Worm (Caenorhabditis elegans) whole organism, L4 larva: Measurements from ENCODE around the gene M199.7.
"Not testable (repeated sequence)": the region's sequence is repeated elsewhere in the genome, so short reads cannot be mapped to it uniquely, and the experiment has no call there.

Experiments
- F10B5.3 ChIP-seq: sonication (generic microtip); optimal IDR thresholded peaks from 2 replicates; lab custom pipeline; 2016; ENCODE audit warnings: mild to moderate bottlenecking, missing genetic modification characterization, missing compliant biosample characterization
- F37D6.2 ChIP-seq: sonication (generic microtip); optimal IDR thresholded peaks from 2 replicates; lab custom pipeline; 2016; ENCODE audit warnings: mild to moderate bottlenecking, missing genetic modification characterization, missing compliant biosample characterization
- T26A8.4 ChIP-seq: fragments of 200-800 bp; sonication (Bioruptor generic); IDR thresholded peaks from 2 replicates; pipeline ENCODE4 v1.3.6; 2022; ENCODE audit warnings: missing genetic modification characterization, missing compliant biosample characterization
- Y75B8A.6 ChIP-seq: fragments of 200-800 bp; sonication (Bioruptor generic); IDR thresholded peaks from 2 replicates; pipeline ENCODE4 v1.3.6; 2022; ENCODE audit warnings: missing genetic modification reagents, missing genetic modification characterization, missing compliant biosample characterization
- aha-1 ChIP-seq: fragments of 150-350 bp; peaks from one replicate; lab custom pipeline; 2014; ENCODE audit warnings: missing biosample characterization, missing genetic modification characterization
- arid-1 ChIP-seq: fragments of 200-800 bp; sonication (Bioruptor generic); conservative IDR thresholded peaks from 2 replicates; pipeline ENCODE4 v1.3.6; 2022; ENCODE audit warnings: missing genetic modification reagents, missing genetic modification characterization, missing compliant biosample characterization
- attf-4 ChIP-seq: sonication (generic microtip); optimal IDR thresholded peaks from 3 replicates; lab custom pipeline; 2017; ENCODE audit warnings: missing biosample characterization, missing genetic modification characterization
- ceh-32 ChIP-seq: sonication (generic microtip); optimal IDR thresholded peaks from 2 replicates; lab custom pipeline; 2016; ENCODE audit warnings: mild to moderate bottlenecking, missing genetic modification characterization, missing compliant biosample characterization; ENCODE audit not compliant: poor library complexity
- ctbp-1 ChIP-seq: fragments of 200-800 bp; sonication (Bioruptor generic); IDR thresholded peaks from 2 replicates; pipeline ENCODE4 v1.3.6; 2022; ENCODE audit warnings: missing genetic modification reagents, missing genetic modification characterization, missing compliant biosample characterization
- dmd-6 ChIP-seq: fragments of 200-800 bp; sonication (Bioruptor generic); IDR thresholded peaks from 2 replicates; pipeline ENCODE4 v1.3.6; 2022; ENCODE audit warnings: missing genetic modification reagents, missing genetic modification characterization, missing compliant biosample characterization
- dmd-8 ChIP-seq: fragments of 200-800 bp; sonication (Bioruptor generic); IDR thresholded peaks from 2 replicates; pipeline ENCODE4 v1.3.6; 2022; ENCODE audit warnings: missing genetic modification characterization, missing compliant biosample characterization
- duxl-1 ChIP-seq: sonication (generic microtip); optimal IDR thresholded peaks from 2 replicates; lab custom pipeline; 2016; ENCODE audit warnings: mild to moderate bottlenecking, missing genetic modification characterization, moderate library complexity, missing compliant biosample characterization; ENCODE audit not compliant: poor library complexity
- dve-1 ChIP-seq: sonication (generic microtip); optimal IDR thresholded peaks from 2 replicates; lab custom pipeline; 2017; ENCODE audit warnings: antibody characterized with exemption, mild to moderate bottlenecking, missing genetic modification characterization, missing compliant biosample characterization; ENCODE audit not compliant: insufficient read depth
- egl-27 ChIP-seq: sonication (generic microtip); optimal IDR thresholded peaks from 3 replicates; lab custom pipeline; 2017; ENCODE audit warnings: missing biosample characterization, missing genetic modification reagents, missing genetic modification characterization
- hmg-1.1 ChIP-seq: fragments of 200-800 bp; sonication (Bioruptor generic); IDR thresholded peaks from 2 replicates; pipeline ENCODE4 v1.3.6; 2022; ENCODE audit warnings: missing genetic modification reagents, missing genetic modification characterization, missing compliant biosample characterization
- lin-1 ChIP-seq: fragments of 200-800 bp; sonication (Bioruptor generic); IDR thresholded peaks from 2 replicates; pipeline ENCODE4 v1.3.6; 2022; ENCODE audit warnings: missing genetic modification reagents, missing genetic modification characterization, missing compliant biosample characterization
- lin-13 ChIP-seq: fragments of 150-350 bp; optimal IDR thresholded peaks from 2 replicates; lab custom pipeline; 2014; ENCODE audit warnings: missing biosample characterization, missing genetic modification reagents, missing genetic modification characterization
- lin-29 ChIP-seq: fragments of 200-800 bp; sonication (Bioruptor generic); IDR thresholded peaks from 2 replicates; pipeline ENCODE4 v1.3.6; 2022; ENCODE audit warnings: missing genetic modification reagents, missing genetic modification characterization, missing compliant biosample characterization
- mxl-2 ChIP-seq: fragments of 200-800 bp; sonication (Bioruptor generic); conservative IDR thresholded peaks from 2 replicates; pipeline ENCODE4 v1.3.6; 2022; ENCODE audit warnings: missing genetic modification reagents, missing genetic modification characterization, missing compliant biosample characterization
- nhr-10 ChIP-seq: fragments of 150-350 bp; optimal IDR thresholded peaks from 2 replicates; lab custom pipeline; 2014; ENCODE audit warnings: missing biosample characterization, missing genetic modification characterization
- nhr-102 ChIP-seq: sonication (generic microtip); optimal IDR thresholded peaks from 2 replicates; lab custom pipeline; 2016; ENCODE audit warnings: mild to moderate bottlenecking, missing genetic modification characterization, moderate library complexity, missing compliant biosample characterization
- nhr-28 ChIP-seq: fragments of 150-350 bp; optimal IDR thresholded peaks from 2 replicates; lab custom pipeline; 2014; ENCODE audit warnings: missing biosample characterization, missing genetic modification characterization
- nhr-41 ChIP-seq: fragments of 200-800 bp; sonication (Bioruptor generic); IDR thresholded peaks from 2 replicates; pipeline ENCODE4 v1.3.6; 2022; ENCODE audit warnings: missing genetic modification reagents, missing genetic modification characterization, missing compliant biosample characterization
- nhr-48 ChIP-seq: sonication (generic microtip); optimal IDR thresholded peaks from 2 replicates; lab custom pipeline; 2016; ENCODE audit warnings: mild to moderate bottlenecking, missing genetic modification characterization, missing compliant biosample characterization
- nhr-6 ChIP-seq: fragments of 150-350 bp; optimal IDR thresholded peaks from 2 replicates; lab custom pipeline; 2014; ENCODE audit warnings: missing biosample characterization, missing genetic modification characterization
- nhr-77 ChIP-seq: fragments of 150-350 bp; optimal IDR thresholded peaks from 2 replicates; lab custom pipeline; 2014; ENCODE audit warnings: missing biosample characterization, missing genetic modification characterization
- saeg-2 ChIP-seq: fragments of 200-800 bp; sonication (Bioruptor generic); IDR thresholded peaks from 2 replicates; pipeline ENCODE4 v1.3.6; 2022; ENCODE audit warnings: missing genetic modification reagents, missing genetic modification characterization, missing compliant biosample characterization
- sdz-12 ChIP-seq: fragments of 200-800 bp; sonication (Bioruptor generic); optimal IDR thresholded peaks from 2 replicates; lab custom pipeline; 2018; ENCODE audit warnings: mild to moderate bottlenecking, missing genetic modification characterization, missing compliant biosample characterization
- set-16 ChIP-seq: fragments of 200-800 bp; sonication (Bioruptor generic); IDR thresholded peaks from 2 replicates; pipeline ENCODE4 v1.3.6; 2022; ENCODE audit warnings: missing genetic modification reagents, missing genetic modification characterization, missing compliant biosample characterization
- snpc-1.2 ChIP-seq: fragments of 200-800 bp; sonication (Bioruptor generic); IDR thresholded peaks from 2 replicates; pipeline ENCODE4 v1.3.6; 2022; ENCODE audit warnings: missing genetic modification reagents, missing genetic modification characterization, missing compliant biosample characterization
- tag-97 ChIP-seq: fragments of 200-800 bp; sonication (Bioruptor generic); IDR thresholded peaks from 2 replicates; pipeline ENCODE4 v1.3.6; 2022; ENCODE audit warnings: missing genetic modification characterization, missing compliant biosample characterization
- unc-130 ChIP-seq: sonication (generic microtip); optimal IDR thresholded peaks from 2 replicates; lab custom pipeline; 2016; ENCODE audit warnings: missing genetic modification reagents, missing genetic modification characterization, missing compliant biosample characterization
- unc-62 ChIP-seq, 3 experiments: fragments of 150-350 bp in 1 of 3; sonication (generic microtip); optimal IDR thresholded peaks in 2 of 3; peaks in 1 of 3; 1 replicate in 1 of 3; 2 replicates in 2 of 3; lab custom pipeline; 2014 to 2017; ENCODE audit warnings: missing biosample characterization in 3 of 3, missing genetic modification characterization in 3 of 3, missing genetic modification reagents in 3 of 3, missing genotype in 1 of 3
- zag-1 ChIP-seq: fragments of 150-350 bp; optimal IDR thresholded peaks from 2 replicates; lab custom pipeline; 2014; ENCODE audit warnings: missing biosample characterization, missing genetic modification characterization
- zip-2 ChIP-seq: fragments of 150-350 bp; optimal IDR thresholded peaks from 2 replicates; lab custom pipeline; 2014; ENCODE audit warnings: missing biosample characterization, missing genetic modification characterization

M199.7 gene

ce11 chrIV:15133899-15134298 is 10.9 kb downstream of the M199.7 start, which contains the start of gene M199.8:
Gene M199.8, minus strand, starts transcription at chrIV:15133999.
- not testable (repeated sequence) for TF ChIP-seq lin-29 (GFP tag; lab: Robert Waterston, UW); nhr-6 (tag; lab: Kevin White, UChicago); nhr-41 (GFP tag; lab: Robert Waterston, UW)

DNA sequence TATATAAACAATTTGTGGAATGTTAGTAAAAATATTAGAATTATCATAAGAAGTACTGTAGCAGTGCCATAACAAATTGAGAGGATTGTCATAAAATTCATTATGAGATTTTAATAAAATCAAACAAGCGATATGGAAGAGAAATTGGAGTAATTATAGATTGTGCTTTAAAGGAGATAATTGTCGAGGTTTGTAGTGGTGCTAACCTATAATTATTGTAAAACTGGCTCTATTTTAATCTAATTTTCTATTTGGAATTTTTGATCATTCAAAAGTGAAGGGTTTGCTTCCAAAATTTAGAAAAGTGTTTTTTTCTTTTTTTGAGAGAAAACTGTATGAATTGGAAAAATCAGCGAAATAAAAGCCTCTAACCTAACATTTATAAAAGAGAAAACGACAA is 17.9 kb downstream of the M199.7 start, which contains the start of gene srg-51:
Gene srg-51 (minus strand): TSS at position 101 of the 400 bp plus-strand sequence.
- no peak for TF ChIP-seq Y75B8A.6 (GFP tag; lab: Robert Waterston, UW)
- TF ChIP-seq aha-1, result peak; percentile 26
- TF ChIP-seq zag-1 (tag; lab: Kevin White, UChicago), result no peak

ce11 chrIV:15147104-15147503 is 24.1 kb downstream of the M199.7 start, which contains the start of gene str-78:
Gene str-78, minus strand, starts transcription at chrIV:15147204.
- TF ChIP-seq lin-1 (GFP tag; lab: Robert Waterston, UW) (no peak), unc-62 (GFP tag; optimal IDR thresholded peaks at IDR 0.05 in 1 of 2; lab: Kevin White, UChicago) (no peak), unc-62 (tag; optimal IDR thresholded peaks at IDR 0.05; lab: Kevin White, UChicago) (no peak), egl-27 (tag; lab: Kevin White, UChicago) (no peak), ceh-32 (no peak), attf-4 (no peak), F37D6.2 (tag; lab: Kevin White, UChicago) (no peak), nhr-10 (tag; lab: Kevin White, UChicago) (no peak), nhr-28 (no peak), nhr-77 (tag; lab: Kevin White, UChicago) (no peak), hmg-1.1 (GFP tag; lab: Robert Waterston, UW) (no peak), ctbp-1 (GFP tag; lab: Robert Waterston, UW) (no peak), nhr-48 (tag; lab: Kevin White, UChicago) (no peak), T26A8.4 (GFP tag; lab: Robert Waterston, UW) (no peak), sdz-12 (GFP tag; lab: Kevin White, UChicago) (no peak), duxl-1 (tag; lab: Kevin White, UChicago) (no peak), unc-130 (GFP tag; lab: Kevin White, UChicago) (no peak), dmd-8 (GFP tag; lab: Robert Waterston, UW) (no peak), F10B5.3 (tag; lab: Kevin White, UChicago) (no peak), saeg-2 (GFP tag; lab: Robert Waterston, UW) (no peak), mxl-2 (no peak)

DNA sequence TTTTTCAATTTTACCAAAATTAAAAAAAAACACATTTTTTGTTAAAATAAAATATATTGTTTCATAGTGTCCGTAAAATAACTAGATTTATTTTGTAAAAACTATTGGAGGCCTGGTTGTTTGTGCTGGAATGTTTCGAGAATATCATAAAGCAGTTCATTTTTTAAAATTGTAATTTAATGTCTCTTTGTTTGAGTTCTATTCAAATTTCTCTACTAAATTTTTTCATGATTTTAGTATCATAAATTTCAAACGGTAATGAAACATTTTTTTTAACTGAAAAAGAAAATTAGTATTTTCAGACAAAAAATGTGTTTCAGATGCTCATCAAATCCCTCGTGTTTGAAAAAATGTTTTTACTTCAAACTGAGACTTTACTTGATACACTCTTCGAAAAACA is 42.6 kb downstream of the M199.7 start:
- TF ChIP-seq dve-1 (no peak), snpc-1.2 (GFP tag; lab: Robert Waterston, UW) (peak; percentile 58; the same call in 1 of the 2 replicates), set-16 (GFP tag; lab: Robert Waterston, UW) (no peak), dmd-6 (GFP tag; lab: Robert Waterston, UW) (no peak), zip-2 (no peak), arid-1 (GFP tag; lab: Robert Waterston, UW) (no peak), lin-13 (GFP tag; lab: Kevin White, UChicago) (no peak), tag-97 (no peak)
- TF ChIP-seq, all 104 proteins: peak for 1

ce11 chrIV:15168442-15168841 is 45.5 kb downstream of the M199.7 start:
- TF ChIP-seq nhr-102 (tag; lab: Kevin White, UChicago), result no peak
- peak; percentile 98 for TF ChIP-seq snpc-1.2 (GFP tag; lab: Robert Waterston, UW)
